Worm (Caenorhabditis elegans): Measurements from ENCODE around the gene D2007.1.

D2007.1 gene

DNA sequence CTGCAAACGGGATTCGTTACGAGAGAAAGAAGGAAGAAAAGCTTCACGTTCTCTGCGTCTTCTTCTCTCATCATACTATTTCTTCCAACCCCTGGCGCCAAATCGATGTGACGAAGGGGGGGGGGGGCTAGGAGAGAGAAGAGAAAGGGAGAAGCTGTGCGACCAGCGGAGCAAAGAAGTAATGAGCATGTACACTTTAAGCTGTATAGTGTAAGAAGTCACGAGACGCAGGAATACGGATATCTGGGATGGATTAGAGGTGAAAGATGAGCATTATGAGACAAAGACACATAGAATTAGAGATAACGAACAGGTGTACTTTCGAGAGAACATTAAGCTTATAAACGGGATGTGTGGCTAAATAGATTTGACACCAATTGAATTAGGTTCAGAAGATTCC, 46.5 kb downstream of the D2007.1 start (continued):
- TF ChIP-seq hlh-15 (tag; optimal IDR thresholded peaks at IDR 0.05) = no peak
- no peak for TF ChIP-seq odd-2 (tag; optimal IDR thresholded peaks at IDR 0.05)
- no peak for TF ChIP-seq eyg-1 (tag; optimal IDR thresholded peaks at IDR 0.05)
- TF ChIP-seq madf-2 (tag; optimal IDR thresholded peaks at IDR 0.05) = no peak
- no peak for TF ChIP-seq hlh-8 (tag; optimal IDR thresholded peaks at IDR 0.05)
- no peak for TF ChIP-seq sox-4 (tag; optimal IDR thresholded peaks at IDR 0.05)
- TF ChIP-seq pax-1 (tag; optimal IDR thresholded peaks at IDR 0.05) = no peak
- no peak for TF ChIP-seq npax-4 (tag; optimal IDR thresholded peaks at IDR 0.05)
- TF ChIP-seq C38D4.7 (GFP tag; optimal IDR thresholded peaks at IDR 0.05) = no peak
- TF ChIP-seq ceh-48 (tag; optimal IDR thresholded peaks at IDR 0.05) = peak; percentile 78
- TF ChIP-seq hlh-6 (tag; optimal IDR thresholded peaks at IDR 0.05) = no peak
- no peak for TF ChIP-seq lin-11 (tag; optimal IDR thresholded peaks at IDR 0.05)
- TF ChIP-seq unc-42 (tag; optimal IDR thresholded peaks at IDR 0.05) = peak; percentile 83
- TF ChIP-seq pat-9 (tag; optimal IDR thresholded peaks at IDR 0.05) = no peak
- peak; percentile 42 for TF ChIP-seq sdc-2 (tag; optimal IDR thresholded peaks at IDR 0.05)
- no peak for TF ChIP-seq unc-3 (GFP tag; conservative IDR thresholded peaks at IDR 0.05)
- TF ChIP-seq unc-3 (tag; optimal IDR thresholded peaks at IDR 0.05) = no peak
- TF ChIP-seq Y22D7AL.16 (tag; optimal IDR thresholded peaks at IDR 0.05) = no peak
- TF ChIP-seq dve-1 (tag; optimal IDR thresholded peaks at IDR 0.05) = no peak
- peak; percentile 33 for TF ChIP-seq ceh-19 (GFP tag; optimal IDR thresholded peaks at IDR 0.05)
- no peak for TF ChIP-seq ttx-3 (tag; optimal IDR thresholded peaks at IDR 0.05)
- TF ChIP-seq pha-4 (tag; optimal IDR thresholded peaks at IDR 0.05) = no peak
- TF ChIP-seq ceh-14 (tag; optimal IDR thresholded peaks at IDR 0.05) = peak; percentile 33

DNA sequence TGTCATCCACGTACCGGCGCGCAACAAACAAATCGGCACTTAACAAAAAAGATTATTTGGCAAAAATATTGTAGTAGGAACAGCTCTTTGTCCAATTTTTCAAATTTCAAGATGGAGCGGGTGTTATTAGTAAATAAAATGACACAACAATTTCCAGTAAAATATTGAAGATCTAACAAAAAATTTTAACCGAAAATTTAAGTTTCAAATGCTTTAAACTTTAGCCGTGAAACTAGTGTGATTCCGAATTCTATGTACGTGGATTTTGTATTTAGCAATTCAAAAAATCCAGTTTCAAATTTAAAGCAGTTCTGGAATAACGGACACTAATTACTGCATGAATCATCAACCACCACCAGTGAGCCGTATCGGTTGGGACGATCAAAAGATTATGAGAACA, 47.5 kb downstream of the D2007.1 start, which contains the start of gene snb-5:
TSS of gene snb-5 (plus strand) at position 301 of the 400 bp plus-strand sequence.
- TF ChIP-seq zip-5 (tag; optimal IDR thresholded peaks at IDR 0.05) (no peak), tbx-7 (tag; optimal IDR thresholded peaks at IDR 0.05) (no peak), hlh-15 (tag; optimal IDR thresholded peaks at IDR 0.05) (no peak), ceh-22 (tag; optimal IDR thresholded peaks at IDR 0.05) (no peak), hlh-30 (tag; optimal IDR thresholded peaks at IDR 0.05; ENCODE audit: insufficient read depth) (no peak), pag-3 (tag; optimal IDR thresholded peaks at IDR 0.05; ENCODE audit: borderline replicate concordance) (no peak)

Measured in whole organism, late embryonic.